Fruit fly (Drosophila melanogaster) whole organism, pupa: ENCODE results near the gene Ilp2.

Source experiments
- D1 ChIP-seq: fragments of 200-800 bp; sonication (Bioruptor generic); optimal IDR thresholded peaks from 2 replicates; lab custom pipeline; 2018; ENCODE audit warnings: missing biosample characterization, mild to moderate bottlenecking, missing genetic modification characterization, moderate library complexity
- Snoo ChIP-seq: fragments of 200-800 bp; sonication (Bioruptor generic); optimal IDR thresholded peaks from 3 replicates; lab custom pipeline; 2017; ENCODE audit warnings: missing biosample characterization, mild to moderate bottlenecking, missing genetic modification characterization, inconsistent platforms

DNA sequence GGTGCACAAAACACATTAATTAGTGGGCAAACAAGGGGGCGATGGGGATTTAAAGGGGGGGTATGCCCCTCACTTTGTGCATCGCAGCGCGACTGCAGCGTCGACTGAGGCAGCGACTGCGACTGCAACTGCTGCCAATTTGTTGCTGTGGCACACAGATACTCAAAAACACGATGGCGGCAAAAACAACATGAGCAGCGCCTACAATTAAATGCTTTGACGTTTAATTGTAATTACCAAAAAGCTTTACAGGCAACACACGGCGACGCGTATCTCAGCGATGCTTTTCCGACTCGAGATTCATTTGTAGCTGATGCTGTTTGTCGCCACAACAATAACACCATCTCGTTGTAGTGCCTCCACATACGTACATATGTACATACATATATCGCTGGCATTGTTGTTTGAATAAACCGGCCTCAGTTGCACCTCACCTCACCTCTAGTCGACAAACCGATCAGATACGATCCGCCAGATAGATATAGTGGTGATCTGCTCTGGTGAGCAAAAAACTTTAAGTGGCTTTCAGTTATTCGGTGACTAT, 21.7 kb downstream of the Ilp2 start:
- TF ChIP-seq D1 (tag; lab: Kevin White, UChicago) (no peak), Snoo (tag; lab: Kevin White, UChicago) (no peak)
